Fruit fly (Drosophila melanogaster) whole organism, adult: ENCODE data around the gene CG12061.

Source experiments
- CG11617 ChIP-seq: fragments of 200-800 bp; sonication (Bioruptor generic); optimal IDR thresholded peaks from 2 replicates; lab custom pipeline; 2017; ENCODE audit warnings: mild to moderate bottlenecking, missing biosample characterization, missing genetic modification reagents, missing genetic modification characterization
- CG12768 ChIP-seq: fragments of 200-800 bp; sonication (Bioruptor generic); optimal IDR thresholded peaks from 2 replicates; lab custom pipeline; 2017; ENCODE audit warnings: missing biosample characterization, missing genetic modification characterization, mild to moderate bottlenecking, moderate library complexity, missing genetic modification reagents
- CG14711 ChIP-seq: fragments of 200-800 bp; sonication (Bioruptor generic); optimal IDR thresholded peaks from 2 replicates; lab custom pipeline; 2018; ENCODE audit warnings: missing biosample characterization, mild to moderate bottlenecking, missing genetic modification characterization, moderate library complexity
- CG1620 ChIP-seq: fragments of 200-800 bp; sonication (Bioruptor generic); optimal IDR thresholded peaks from 2 replicates; lab custom pipeline; 2016; ENCODE audit warnings: missing biosample characterization, missing genetic modification characterization
- CG33017 ChIP-seq: fragments of 200-800 bp; sonication (Bioruptor generic); optimal IDR thresholded peaks from 2 replicates; lab custom pipeline; 2018; ENCODE audit warnings: missing biosample characterization, mild to moderate bottlenecking, missing genetic modification characterization, moderate library complexity
- CG5204 ChIP-seq: fragments of 200-800 bp; sonication (Bioruptor generic); optimal IDR thresholded peaks from 2 replicates; lab custom pipeline; 2016; ENCODE audit warnings: missing biosample characterization, missing genetic modification characterization
- CG7045 ChIP-seq: fragments of 200-800 bp; sonication (Bioruptor generic); optimal IDR thresholded peaks from 2 replicates; lab custom pipeline; 2017; ENCODE audit warnings: missing biosample characterization, mild to moderate bottlenecking, missing genetic modification characterization
- CG7101 ChIP-seq: fragments of 200-800 bp; sonication (Bioruptor generic); optimal IDR thresholded peaks from 2 replicates; lab custom pipeline; 2018; ENCODE audit warnings: missing biosample characterization, mild to moderate bottlenecking, missing genetic modification characterization, moderate library complexity
- Clk ChIP-seq: fragments of 200-800 bp; sonication (Bioruptor generic); optimal IDR thresholded peaks from 2 replicates; lab custom pipeline; 2017; ENCODE audit warnings: missing biosample characterization, missing genetic modification characterization
- Crg-1 ChIP-seq: fragments of 200-800 bp; sonication (Bioruptor generic); optimal IDR thresholded peaks from 2 replicates; lab custom pipeline; 2016; ENCODE audit warnings: missing biosample characterization, missing genetic modification characterization
- Hr96 ChIP-seq: fragments of 200-800 bp; sonication (Bioruptor generic); optimal IDR thresholded peaks from 2 replicates; lab custom pipeline; 2016; ENCODE audit warnings: missing biosample characterization, missing genetic modification characterization
- Mnt ChIP-seq: fragments of 200-800 bp; sonication (Bioruptor generic); optimal IDR thresholded peaks from 2 replicates; lab custom pipeline; 2016; ENCODE audit warnings: missing biosample characterization, mild to moderate bottlenecking, missing genetic modification characterization
- bab1 ChIP-seq: fragments of 200-800 bp; sonication (Bioruptor generic); optimal IDR thresholded peaks from 3 replicates; lab custom pipeline; 2019; ENCODE audit warnings: missing biosample characterization, mild to moderate bottlenecking, missing genetic modification characterization, moderate library complexity
- cic ChIP-seq: fragments of 200-800 bp; sonication (Bioruptor generic); optimal IDR thresholded peaks from 2 replicates; lab custom pipeline; 2017; ENCODE audit warnings: missing biosample characterization, mild to moderate bottlenecking, missing genetic modification characterization, moderate library complexity
- cnc ChIP-seq, 2 experiments: fragments of >200 bp; optimal IDR thresholded peaks; 2 replicates each; lab custom pipeline; 2017
- kay ChIP-seq: fragments of 200-800 bp; sonication (Bioruptor generic); peaks from one replicate; lab custom pipeline; 2016; ENCODE audit warnings: missing biosample characterization, missing genetic modification characterization, borderline replicate concordance
- ovo ChIP-seq: fragments of 200-800 bp; sonication (Bioruptor generic); optimal IDR thresholded peaks from 2 replicates; lab custom pipeline; 2016; ENCODE audit warnings: missing biosample characterization, missing genetic modification characterization
- pad ChIP-seq: fragments of 200-800 bp; sonication (Bioruptor generic); optimal IDR thresholded peaks from 3 replicates; lab custom pipeline; 2017; ENCODE audit warnings: missing biosample characterization, missing genetic modification characterization, mild to moderate bottlenecking, moderate library complexity, missing genetic modification reagents
- tj ChIP-seq: fragments of 200-800 bp; sonication (Bioruptor generic); optimal IDR thresholded peaks from 3 replicates; lab custom pipeline; 2017; ENCODE audit warnings: missing biosample characterization, mild to moderate bottlenecking, missing genetic modification characterization, moderate library complexity
- toe ChIP-seq: fragments of 200-800 bp; sonication (Bioruptor generic); optimal IDR thresholded peaks from 2 replicates; lab custom pipeline; 2016; ENCODE audit warnings: missing biosample characterization, missing genetic modification characterization

Gene CG12061

dm6 chrX:23035766-23036165, at the start of gene CG12061:
Gene CG12061 (plus strand): TSS chrX:23036066.
- TF ChIP-seq CG33017 (tag; lab: Kevin White, UChicago), result no peak
- TF ChIP-seq cnc (optimal IDR thresholded peaks at IDR 0.05; lab: Kevin White, UChicago), result no peak
- no peak for TF ChIP-seq CG5204 (GFP tag; lab: Kevin White, UChicago)
- TF ChIP-seq Hr96 (GFP tag; lab: Kevin White, UChicago), result no peak
- no peak for TF ChIP-seq Crg-1 (GFP tag; lab: Kevin White, UChicago)
- TF ChIP-seq ovo, result no peak
- TF ChIP-seq toe (GFP tag; lab: Kevin White, UChicago), result no peak
- TF ChIP-seq CG7045 (GFP tag; lab: Kevin White, UChicago), result no peak
- TF ChIP-seq cic (GFP tag; lab: Kevin White, UChicago), result no peak
- TF ChIP-seq kay (GFP tag; lab: Kevin White, UChicago), result no peak
- TF ChIP-seq CG1620 (GFP tag; lab: Kevin White, UChicago), result no peak
- no peak for TF ChIP-seq CG7101 (tag; lab: Kevin White, UChicago)
- TF ChIP-seq CG12768 (GFP tag; lab: Kevin White, UChicago), result no peak
- no peak for TF ChIP-seq Mnt
- TF ChIP-seq pad (GFP tag; lab: Kevin White, UChicago), result no peak
- TF ChIP-seq bab1 (GFP tag; lab: Kevin White, UChicago), result no peak
- no peak for TF ChIP-seq CG11617 (GFP tag; lab: Kevin White, UChicago)
- no peak for TF ChIP-seq tj (GFP tag; lab: Kevin White, UChicago)
- no peak for TF ChIP-seq CG14711 (tag; lab: Kevin White, UChicago)
- no peak for TF ChIP-seq Clk (GFP tag; lab: Kevin White, UChicago)

- TF ChIP-seq CG1620 (GFP tag; lab: Kevin White, UChicago) (no peak), CG7101 (tag; lab: Kevin White, UChicago) (peak; percentile 35), Crg-1 (GFP tag; lab: Kevin White, UChicago) (no peak), cnc (optimal IDR thresholded peaks at IDR 0.05; lab: Kevin White, UChicago) (no peak), Clk (GFP tag; lab: Kevin White, UChicago) (no peak), pad (GFP tag; lab: Kevin White, UChicago) (no peak), toe (GFP tag; lab: Kevin White, UChicago) (peak; percentile 1), CG7045 (GFP tag; lab: Kevin White, UChicago) (no peak), CG11617 (GFP tag; lab: Kevin White, UChicago) (no peak), CG33017 (tag; lab: Kevin White, UChicago) (no peak), cic (GFP tag; lab: Kevin White, UChicago) (no peak), Mnt (no peak), bab1 (GFP tag; lab: Kevin White, UChicago) (no peak), Hr96 (GFP tag; lab: Kevin White, UChicago) (no peak), CG12768 (GFP tag; lab: Kevin White, UChicago) (no peak), CG5204 (GFP tag; lab: Kevin White, UChicago) (peak; percentile 28), ovo (no peak), CG14711 (tag; lab: Kevin White, UChicago) (no peak), kay (GFP tag; lab: Kevin White, UChicago) (no peak), tj (GFP tag; lab: Kevin White, UChicago) (no peak)
Observed at dm6 chrX:23004598-23005469, 31.0 kb upstream of the CG12061 start, which contains the start of the genes stnA and stnB. Gene stnA (minus strand): TSS chrX:23004648. Gene stnB (minus strand): TSS chrX:23004648.

DNA sequence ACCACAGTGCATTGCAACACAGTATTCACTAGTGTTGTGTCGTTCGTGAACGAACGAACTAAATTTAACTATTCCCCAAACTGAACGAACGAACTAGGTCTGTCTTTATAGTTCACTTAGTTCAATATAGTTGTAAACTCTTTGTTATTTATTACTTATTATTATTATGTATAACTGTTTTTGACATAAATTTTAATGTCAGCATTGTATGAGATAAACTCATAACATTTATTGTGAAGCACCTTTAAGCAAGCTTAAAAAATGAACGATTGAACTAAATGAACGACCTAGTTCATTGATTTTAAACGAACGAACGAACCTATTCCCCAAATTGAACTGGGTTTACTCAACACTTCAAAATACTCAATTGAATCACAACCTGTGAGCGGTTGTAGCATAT, 28.9 kb upstream of the CG12061 start:
- TF ChIP-seq cnc (optimal IDR thresholded peaks at IDR 0.05; lab: Kevin White, UChicago) (no peak), pad (GFP tag; lab: Kevin White, UChicago) (no peak), tj (GFP tag; lab: Kevin White, UChicago) (no peak)

- TF ChIP-seq pad (GFP tag; lab: Kevin White, UChicago) (no peak), toe (GFP tag; lab: Kevin White, UChicago) (peak; percentile 15)
Observed at dm6 chrX:23007399-23007798, 28.5 kb upstream of the CG12061 start.

DNA sequence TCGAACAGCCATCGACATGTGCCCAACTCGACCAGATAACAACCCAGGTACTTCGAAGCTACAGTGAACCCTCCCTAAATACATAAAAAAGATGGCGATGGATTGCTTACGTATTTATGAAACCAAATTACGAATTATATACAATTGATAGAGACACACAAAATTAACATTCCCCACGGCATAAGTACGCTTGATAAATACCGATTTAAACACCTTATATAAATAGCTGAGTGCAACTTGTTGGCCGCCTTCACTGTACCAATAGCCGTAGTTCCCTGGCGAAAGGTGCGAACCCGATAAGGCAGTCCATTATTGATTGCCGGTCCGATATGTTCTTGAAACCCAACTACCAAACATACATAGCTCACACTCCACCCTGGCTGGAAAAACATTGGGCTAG, 25.2 kb upstream of the CG12061 start:
- TF ChIP-seq bab1 (GFP tag; lab: Kevin White, UChicago) (no peak), Mnt (peak; percentile 40), CG1620 (GFP tag; lab: Kevin White, UChicago) (no peak), CG14711 (tag; lab: Kevin White, UChicago) (peak; percentile 1), tj (GFP tag; lab: Kevin White, UChicago) (no peak), Crg-1 (GFP tag; lab: Kevin White, UChicago) (no peak), CG7101 (tag; lab: Kevin White, UChicago) (peak; percentile 34), CG11617 (GFP tag; lab: Kevin White, UChicago) (peak; percentile 23), Hr96 (GFP tag; lab: Kevin White, UChicago) (peak; percentile 55)

dm6 chrX:23011203-23011602, 24.7 kb upstream of the CG12061 start, which contains the start of gene FucTC:
Gene FucTC (minus strand): TSS chrX:23011303.
- TF ChIP-seq CG5204 (GFP tag; lab: Kevin White, UChicago) (no peak), CG1620 (GFP tag; lab: Kevin White, UChicago) (no peak), Mnt (no peak), Hr96 (GFP tag; lab: Kevin White, UChicago) (no peak), CG12768 (GFP tag; lab: Kevin White, UChicago) (no peak), CG7045 (GFP tag; lab: Kevin White, UChicago) (no peak), Clk (GFP tag; lab: Kevin White, UChicago) (no peak), Crg-1 (GFP tag; lab: Kevin White, UChicago) (no peak), toe (GFP tag; lab: Kevin White, UChicago) (no peak), CG33017 (tag; lab: Kevin White, UChicago) (no peak), tj (GFP tag; lab: Kevin White, UChicago) (no peak), cic (GFP tag; lab: Kevin White, UChicago) (no peak), CG11617 (GFP tag; lab: Kevin White, UChicago) (no peak), bab1 (GFP tag; lab: Kevin White, UChicago) (no peak), CG14711 (tag; lab: Kevin White, UChicago) (no peak)
